Worm (Caenorhabditis elegans): ENCODE measurements around the gene W04G3.13.

- TF ChIP-seq tra-4 (tag; optimal IDR thresholded peaks at IDR 0.05) (no peak), flt-1 (GFP tag; IDR thresholded peaks at IDR 0.05) (no peak)
These were observed 44.4 kb upstream of the W04G3.13 start for ce11 chrX:11123998-11124397.

Data from whole organism, early embryonic.